Fruit fly (Drosophila melanogaster) whole organism: ENCODE measurements around the gene Glyat.

Experiments used
- Dll ChIP-seq: fragments of >200 bp; optimal IDR thresholded peaks from 2 replicates; lab custom pipeline; 2017
- EcR ChIP-seq, 2 experiments: fragments of >200 bp; optimal IDR thresholded peaks; 2 replicates each; lab custom pipeline; 2017; ENCODE audit warnings: missing biosample characterization in 2 of 2, missing genetic modification characterization in 2 of 2, missing genetic modification reagents in 2 of 2
- pan ChIP-seq: fragments of >200 bp; optimal IDR thresholded peaks from 2 replicates; lab custom pipeline; 2017
- psq ChIP-seq: fragments of >200 bp; optimal IDR thresholded peaks from 2 replicates; lab custom pipeline; 2017
- usp ChIP-seq: fragments of >200 bp; optimal IDR thresholded peaks from 2 replicates; lab custom pipeline; 2017; ENCODE audit warnings: missing biosample characterization, missing genetic modification characterization, mixed read lengths

dm6 chr2L:8043282-8043668 lies 32.8 kb upstream of the Glyat start, which contains the start of gene Megf8:
- no peak for TF ChIP-seq usp
- no peak for TF ChIP-seq psq
- no peak for TF ChIP-seq EcR (GFP tag; optimal IDR thresholded peaks at IDR 0.05; lab: Kevin White, UChicago)
- TF ChIP-seq pan (lab: Kevin White, UChicago) = no peak
- no peak for TF ChIP-seq Dll (lab: Kevin White, UChicago)
